Fruit fly (Drosophila melanogaster) whole organism, embryonic: ENCODE data around the gene Orc2.
A peak's percentile ranks its signal among the peaks of the same experiment; 100 is the strongest.

ENCODE experiments used
- Antp ChIP-seq: fragments of 200-800 bp; sonication (Bioruptor generic); optimal IDR thresholded peaks from 3 replicates; lab custom pipeline; 2016; ENCODE audit warnings: missing biosample characterization, missing genetic modification characterization
- Asciz ChIP-seq: fragments of 200-800 bp; sonication (Bioruptor generic); optimal IDR thresholded peaks from 2 replicates; lab custom pipeline; 2017; ENCODE audit warnings: missing biosample characterization, mild to moderate bottlenecking, missing genetic modification characterization, missing genetic modification reagents
- CG11085 ChIP-seq: fragments of 200-800 bp; sonication (Bioruptor generic); IDR thresholded peaks from 2 replicates; pipeline ENCODE4 v1.3.6; 2022; ENCODE audit warnings: missing biosample characterization, missing genetic modification characterization
- CG12769 ChIP-seq: fragments of 200-800 bp; sonication (Bioruptor generic); optimal IDR thresholded peaks from 2 replicates; lab custom pipeline; 2019; ENCODE audit warnings: missing biosample characterization, mild to moderate bottlenecking, missing genetic modification characterization, moderate library complexity
- CG12942 ChIP-seq: fragments of 200-800 bp; sonication (Bioruptor generic); optimal IDR thresholded peaks from 3 replicates; lab custom pipeline; 2016; ENCODE audit warnings: missing biosample characterization, missing genetic modification characterization
- CG15514 ChIP-seq: fragments of 200-800 bp; sonication (Bioruptor generic); optimal IDR thresholded peaks from 3 replicates; lab custom pipeline; 2017; ENCODE audit warnings: missing biosample characterization, missing genetic modification characterization, mild to moderate bottlenecking, moderate library complexity, missing genetic modification reagents
- CG16815 ChIP-seq: fragments of 200-800 bp; sonication (Bioruptor generic); optimal IDR thresholded peaks from 3 replicates; lab custom pipeline; 2017; ENCODE audit warnings: missing biosample characterization, mild to moderate bottlenecking, missing genetic modification characterization
- CG17328 ChIP-seq: fragments of 200-800 bp; sonication (Bioruptor generic); IDR thresholded peaks from 2 replicates; pipeline ENCODE4 v1.3.6; 2022; ENCODE audit warnings: missing biosample characterization, missing genetic modification characterization
- CG18011 ChIP-seq: fragments of 200-800 bp; sonication (Bioruptor generic); optimal IDR thresholded peaks from 2 replicates; lab custom pipeline; 2017; ENCODE audit warnings: missing biosample characterization, missing genetic modification characterization, mild to moderate bottlenecking, moderate library complexity, missing genotype
- CG18619 ChIP-seq: fragments of 200-800 bp; sonication (Bioruptor generic); optimal IDR thresholded peaks from 3 replicates; lab custom pipeline; 2017; ENCODE audit warnings: missing biosample characterization, mild to moderate bottlenecking, missing genetic modification characterization
- CG2116 ChIP-seq: fragments of 200-800 bp; sonication (Bioruptor generic); optimal IDR thresholded peaks from 3 replicates; lab custom pipeline; 2018; ENCODE audit warnings: missing biosample characterization, mild to moderate bottlenecking, missing genetic modification characterization
- CG32532 ChIP-seq: fragments of 200-800 bp; sonication (Bioruptor generic); IDR thresholded peaks from 2 replicates; pipeline ENCODE4 v1.3.6; 2022; ENCODE audit warnings: missing biosample characterization, missing genetic modification characterization
- CG3407 ChIP-seq: fragments of 200-800 bp; sonication (Bioruptor generic); optimal IDR thresholded peaks from 2 replicates; lab custom pipeline; 2018; ENCODE audit warnings: missing biosample characterization, mild to moderate bottlenecking, missing genetic modification characterization
- CG6654 ChIP-seq: fragments of 200-800 bp; sonication (Bioruptor generic); optimal IDR thresholded peaks from 2 replicates; lab custom pipeline; 2017; ENCODE audit warnings: missing biosample characterization, mild to moderate bottlenecking, missing genetic modification characterization
- CG7745 ChIP-seq: fragments of 200-800 bp; sonication (Bioruptor generic); optimal IDR thresholded peaks from 2 replicates; lab custom pipeline; 2018; ENCODE audit warnings: missing biosample characterization, mild to moderate bottlenecking, missing genetic modification characterization, moderate library complexity
- CG8478 ChIP-seq: fragments of >200 bp; optimal IDR thresholded peaks from 2 replicates; lab custom pipeline; 2018
- CG9876 ChIP-seq: fragments of 200-800 bp; sonication (Bioruptor generic); optimal IDR thresholded peaks from 2 replicates; lab custom pipeline; 2016; ENCODE audit warnings: missing biosample characterization, missing genetic modification characterization
- D19A ChIP-seq: fragments of 200-800 bp; optimal IDR thresholded peaks from 3 replicates; lab custom pipeline; 2019; ENCODE audit warnings: missing biosample characterization, mild to moderate bottlenecking, missing genetic modification characterization, moderate library complexity
- Doc3 ChIP-seq: fragments of 200-800 bp; sonication (Bioruptor generic); IDR thresholded peaks from 3 replicates; pipeline ENCODE4 v1.3.6; 2022; ENCODE audit warnings: missing biosample characterization, missing genetic modification characterization; ENCODE audit not compliant: partially characterized antibody
- ERR ChIP-seq: fragments of 200-800 bp; sonication (Bioruptor generic); optimal IDR thresholded peaks from 2 replicates; lab custom pipeline; 2016; ENCODE audit warnings: missing biosample characterization, missing genetic modification characterization
- Hey ChIP-seq: fragments of 200-800 bp; sonication (Bioruptor generic); optimal IDR thresholded peaks from 3 replicates; lab custom pipeline; 2018; ENCODE audit warnings: missing biosample characterization, mild to moderate bottlenecking, missing genetic modification characterization
- Hmr ChIP-seq: fragments of 200-800 bp; sonication (Bioruptor generic); optimal IDR thresholded peaks from 3 replicates; lab custom pipeline; 2017; ENCODE audit warnings: mild to moderate bottlenecking, missing biosample characterization, missing genetic modification reagents, missing genetic modification characterization
- Hsf ChIP-seq: fragments of 200-800 bp; sonication (Bioruptor generic); optimal IDR thresholded peaks from 3 replicates; lab custom pipeline; 2016; ENCODE audit warnings: missing biosample characterization, missing genetic modification characterization
- Lpt ChIP-seq: fragments of >200 bp; optimal IDR thresholded peaks from 2 replicates; lab custom pipeline; 2018; ENCODE audit warnings: missing biosample characterization, missing genetic modification characterization
- MBD-R2 ChIP-seq: fragments of 200-800 bp; sonication (Bioruptor generic); IDR thresholded peaks from 2 replicates; pipeline ENCODE4 v1.3.6; 2022; ENCODE audit warnings: missing biosample characterization, missing genetic modification characterization
- Mes4 ChIP-seq: fragments of 200-800 bp; sonication (Bioruptor generic); optimal IDR thresholded peaks from 2 replicates; lab custom pipeline; 2016; ENCODE audit warnings: missing biosample characterization, missing genetic modification characterization
- Nf-YA ChIP-seq: fragments of 200-800 bp; sonication (Bioruptor generic); IDR thresholded peaks from 2 replicates; pipeline ENCODE4 v1.3.6; 2022; ENCODE audit warnings: missing biosample characterization, missing genetic modification characterization
- Vsx1 ChIP-seq: fragments of 200-800 bp; sonication (Bioruptor generic); optimal IDR thresholded peaks from 2 replicates; lab custom pipeline; 2017; ENCODE audit warnings: missing biosample characterization, mild to moderate bottlenecking, missing genetic modification characterization, missing genetic modification reagents
- ase ChIP-seq: fragments of 200-800 bp; sonication (Bioruptor generic); IDR thresholded peaks from 3 replicates; pipeline ENCODE4 v1.3.6; 2022; ENCODE audit warnings: missing biosample characterization, missing genetic modification characterization
- en ChIP-seq: fragments of 200-800 bp; sonication (Bioruptor generic); optimal IDR thresholded peaks from 2 replicates; lab custom pipeline; 2016; ENCODE audit warnings: missing biosample characterization, missing genetic modification characterization
- fd96Cb ChIP-seq: fragments of 200-800 bp; sonication (Bioruptor generic); optimal IDR thresholded peaks from 2 replicates; lab custom pipeline; 2018; ENCODE audit warnings: missing biosample characterization, mild to moderate bottlenecking, missing genetic modification characterization, moderate library complexity
- gce ChIP-seq: fragments of 200-800 bp; sonication (Bioruptor generic); IDR thresholded peaks from 3 replicates; pipeline ENCODE4 v1.3.6; 2022; ENCODE audit warnings: missing biosample characterization, missing genetic modification characterization
- grau ChIP-seq: fragments of 200-800 bp; optimal IDR thresholded peaks from 3 replicates; lab custom pipeline; 2019; ENCODE audit warnings: missing biosample characterization, mild to moderate bottlenecking, missing genetic modification characterization, moderate library complexity
- hth ChIP-seq: fragments of >200 bp; optimal IDR thresholded peaks from 2 replicates; lab custom pipeline; 2017; ENCODE audit warnings: inconsistent platforms
- jumu ChIP-seq: fragments of 200-800 bp; sonication (Bioruptor generic); optimal IDR thresholded peaks from 3 replicates; lab custom pipeline; 2016; ENCODE audit warnings: missing biosample characterization, missing genetic modification characterization
- lbe ChIP-seq: fragments of 200-800 bp; sonication (Bioruptor generic); optimal IDR thresholded peaks from 2 replicates; lab custom pipeline; 2016; ENCODE audit warnings: missing biosample characterization, mild to moderate bottlenecking, missing genetic modification characterization
- lola ChIP-seq, 3 experiments: fragments of >200 bp in 2 of 3; fragments of 200-800 bp in 1 of 3; sonication (Bioruptor generic) in 1 of 3; optimal IDR thresholded peaks; 2 replicates each; lab custom pipeline; 2017 to 2019; ENCODE audit warnings: missing biosample characterization in 3 of 3, missing genetic modification characterization in 3 of 3, mild to moderate bottlenecking in 1 of 3, moderate library complexity in 1 of 3
- mirr ChIP-seq: fragments of 200-800 bp; sonication (Bioruptor generic); optimal IDR thresholded peaks from 3 replicates; lab custom pipeline; 2018; ENCODE audit warnings: missing biosample characterization, mild to moderate bottlenecking, missing genetic modification characterization
- odd ChIP-seq: fragments of 200-800 bp; sonication (Bioruptor generic); optimal IDR thresholded peaks from 2 replicates; lab custom pipeline; 2017; ENCODE audit warnings: missing biosample characterization, mild to moderate bottlenecking, missing genetic modification characterization
- org-1 ChIP-seq: fragments of 200-800 bp; sonication (Bioruptor generic); optimal IDR thresholded peaks from 2 replicates; lab custom pipeline; 2017; ENCODE audit warnings: missing biosample characterization, missing genetic modification characterization
- pb ChIP-seq: fragments of 200-800 bp; sonication (Bioruptor generic); optimal IDR thresholded peaks from 3 replicates; lab custom pipeline; 2016; ENCODE audit warnings: missing biosample characterization, missing genetic modification characterization
- pum ChIP-seq: fragments of 200-800 bp; sonication (Bioruptor generic); optimal IDR thresholded peaks from 2 replicates; lab custom pipeline; 2016; ENCODE audit warnings: missing biosample characterization, missing genetic modification characterization
- ro ChIP-seq: fragments of 200-800 bp; sonication (Bioruptor generic); IDR thresholded peaks from 2 replicates; pipeline ENCODE4 v1.3.6; 2022; ENCODE audit warnings: missing biosample characterization, missing genetic modification characterization
- seq ChIP-seq: fragments of 200-800 bp; sonication (Bioruptor generic); IDR thresholded peaks from 2 replicates; pipeline ENCODE4 v1.3.6; 2022; ENCODE audit warnings: missing biosample characterization, missing genetic modification characterization
- sima ChIP-seq: fragments of 200-800 bp; sonication (Bioruptor generic); optimal IDR thresholded peaks from 2 replicates; lab custom pipeline; 2016; ENCODE audit warnings: missing biosample characterization, missing genetic modification characterization
- stwl ChIP-seq: fragments of 200-800 bp; sonication (Bioruptor generic); optimal IDR thresholded peaks from 3 replicates; lab custom pipeline; 2018; ENCODE audit warnings: missing biosample characterization, mild to moderate bottlenecking, missing genetic modification characterization, moderate library complexity
- tll ChIP-seq, 2 experiments: fragments of 200-800 bp in 1 of 2; fragments of >200 bp in 1 of 2; sonication (Bioruptor generic) in 1 of 2; optimal IDR thresholded peaks; 2 replicates each; lab custom pipeline; 2017 to 2019; ENCODE audit warnings: missing biosample characterization in 2 of 2, missing genetic modification characterization in 2 of 2, mild to moderate bottlenecking in 1 of 2, moderate library complexity in 1 of 2
- tx ChIP-seq: fragments of 200-800 bp; sonication (Bioruptor generic); optimal IDR thresholded peaks from 2 replicates; lab custom pipeline; 2016; ENCODE audit warnings: missing biosample characterization, missing genetic modification characterization
- vvl ChIP-seq: fragments of 200-800 bp; sonication (Bioruptor generic); IDR thresholded peaks from 2 replicates; pipeline ENCODE4 v1.3.6; 2022; ENCODE audit warnings: missing biosample characterization, missing genetic modification characterization
- zfh1 ChIP-seq: fragments of 200-800 bp; sonication (Bioruptor generic); IDR thresholded peaks from 3 replicates; pipeline ENCODE4 v1.3.6; 2022; ENCODE audit warnings: missing biosample characterization, missing genetic modification characterization

The Orc2 gene

dm6 chr3R:13998595-13998994, 33.9 kb downstream of the Orc2 start (continued):
- TF ChIP-seq CG3407 (GFP tag; lab: Kevin White, UChicago) (no peak), CG7745 (tag; lab: Kevin White, UChicago) (no peak), lbe (GFP tag; lab: Kevin White, UChicago) (no peak)

- TF ChIP-seq hth (lab: Kevin White, UChicago) (no peak), CG17328 (GFP tag; lab: Robert Waterston, UW) (0 out of 2 replicates have a peak, but pooled peaks have one; percentile 15), lola (GFP tag; optimal IDR thresholded peaks at IDR 0.05; lab: Kevin White, UChicago) (no peak), D19A (tag; lab: Kevin White, UChicago) (peak; percentile 69), gce (GFP tag; lab: Robert Waterston, UW) (peak; percentile 66; the same call in 1 of the 3 replicates), CG18619 (GFP tag; lab: Kevin White, UChicago) (no peak), CG32532 (peak; percentile 33; the same call in 1 of the 2 replicates), Nf-YA (peak; percentile 63), Hey (tag; lab: Kevin White, UChicago) (no peak), Doc3 (GFP tag; lab: Robert Waterston, UW) (no peak), ase (0 out of 3 replicates have a peak, but pooled peaks have one; percentile 36), mirr (GFP tag; lab: Kevin White, UChicago) (no peak), Mes4 (no peak), CG16815 (GFP tag; lab: Kevin White, UChicago) (no peak), stwl (tag; lab: Kevin White, UChicago) (no peak), Hmr (no peak), Hsf (GFP tag; lab: Kevin White, UChicago) (no peak), tll (GFP tag; optimal IDR thresholded peaks at IDR 0.05; lab: Kevin White, UChicago) (no peak), pum (GFP tag; lab: Kevin White, UChicago) (peak; percentile 44), pb (GFP tag; lab: Kevin White, UChicago) (no peak), en (peak; percentile 23), CG12942 (GFP tag; lab: Kevin White, UChicago) (no peak), zfh1 (GFP tag; lab: Robert Waterston, UW) (peak; percentile 76), MBD-R2 (GFP tag; lab: Robert Waterston, UW) (0 out of 2 replicates have a peak, but pooled peaks have one; percentile 21), CG11085 (GFP tag; lab: Robert Waterston, UW) (no peak), CG18011 (GFP tag; lab: Kevin White, UChicago) (no peak), fd96Cb (tag; lab: Kevin White, UChicago) (peak; percentile 81), jumu (GFP tag; lab: Kevin White, UChicago) (peak; percentile 72), Antp (GFP tag; lab: Kevin White, UChicago) (peak; percentile 79), CG15514 (no peak), ro (GFP tag; lab: Robert Waterston, UW) (no peak), seq (GFP tag; lab: Robert Waterston, UW) (0 out of 2 replicates have a peak, but pooled peaks have one; percentile 33), vvl (peak; percentile 88), Lpt (GFP tag; lab: Kevin White, UChicago) (no peak), Vsx1 (GFP tag; lab: Kevin White, UChicago) (no peak), org-1 (GFP tag; lab: Kevin White, UChicago) (peak; percentile 27), CG2116 (GFP tag; lab: Kevin White, UChicago) (no peak), CG12769 (tag; lab: Kevin White, UChicago) (no peak), CG9876 (GFP tag; lab: Kevin White, UChicago) (no peak), CG6654 (GFP tag; lab: Kevin White, UChicago) (no peak), grau (tag; lab: Kevin White, UChicago) (peak; percentile 4), tx (GFP tag; lab: Kevin White, UChicago) (no peak), Asciz (GFP tag; lab: Kevin White, UChicago) (peak; percentile 85), sima (GFP tag; lab: Kevin White, UChicago) (no peak), CG8478 (lab: Kevin White, UChicago) (no peak), odd (GFP tag; lab: Kevin White, UChicago) (no peak), ERR (GFP tag; lab: Kevin White, UChicago) (no peak)
Measured at dm6 chr3R:13999531-13999930, 34.8 kb downstream of the Orc2 start.
